Worm (Caenorhabditis elegans) whole organism, mixed stage, embryonic: ENCODE measurements around the gene snpc-1.1.

Experiments used
- bed-3 ChIP-seq: fragments of 200-800 bp; sonication (Bioruptor generic); optimal IDR thresholded peaks from 3 replicates; lab custom pipeline; 2018; ENCODE audit warnings: mild to moderate bottlenecking, missing genetic modification characterization, moderate library complexity, missing compliant biosample characterization
- ces-1 ChIP-seq: fragments of 150-350 bp; optimal IDR thresholded peaks from 2 replicates; lab custom pipeline; 2014; ENCODE audit warnings: missing biosample characterization, missing genetic modification reagents, missing genetic modification characterization
- elt-1 ChIP-seq: sonication (generic microtip); optimal IDR thresholded peaks from 2 replicates; lab custom pipeline; 2017; ENCODE audit warnings: missing genetic modification characterization, mild to moderate bottlenecking, missing compliant biosample characterization, antibody characterized with exemption, moderate library complexity, borderline replicate concordance; ENCODE audit not compliant: insufficient read depth
- elt-3 ChIP-seq: fragments of 150-350 bp; optimal IDR thresholded peaks from 2 replicates; lab custom pipeline; 2014; ENCODE audit warnings: missing biosample characterization, missing genetic modification characterization
- lin-13 ChIP-seq: fragments of 150-350 bp; optimal IDR thresholded peaks from 2 replicates; lab custom pipeline; 2014; ENCODE audit warnings: missing biosample characterization, missing genetic modification characterization
- lin-32 ChIP-seq: fragments of 200-800 bp; sonication (Bioruptor generic); optimal IDR thresholded peaks from 2 replicates; lab custom pipeline; 2018; ENCODE audit warnings: mild to moderate bottlenecking, missing genetic modification characterization, missing compliant biosample characterization
- nhr-2 ChIP-seq: fragments of 150-350 bp; optimal IDR thresholded peaks from 2 replicates; lab custom pipeline; 2014; ENCODE audit warnings: missing biosample characterization, missing genetic modification characterization
- nhr-237 ChIP-seq: fragments of 150-350 bp; optimal IDR thresholded peaks from 2 replicates; lab custom pipeline; 2014; ENCODE audit warnings: missing biosample characterization, missing genetic modification characterization
- nhr-28 ChIP-seq: fragments of 150-350 bp; optimal IDR thresholded peaks from 2 replicates; lab custom pipeline; 2014; ENCODE audit warnings: missing biosample characterization, missing genetic modification characterization
- nhr-76 ChIP-seq: sonication (generic microtip); optimal IDR thresholded peaks from 2 replicates; lab custom pipeline; 2017; ENCODE audit warnings: missing biosample characterization, missing genetic modification characterization
- pha-4 ChIP-seq: fragments of 150-350 bp; optimal IDR thresholded peaks from 2 replicates; lab custom pipeline; 2018; ENCODE audit warnings: missing biosample characterization, missing genetic modification reagents, missing genetic modification characterization
- tbx-8 ChIP-seq: fragments of 200-800 bp; sonication (Bioruptor generic); optimal IDR thresholded peaks from 2 replicates; lab custom pipeline; 2018; ENCODE audit warnings: mild to moderate bottlenecking, missing genetic modification characterization, moderate library complexity, missing compliant biosample characterization
- unc-39 ChIP-seq: fragments of 150-350 bp; optimal IDR thresholded peaks from 2 replicates; lab custom pipeline; 2014; ENCODE audit warnings: missing biosample characterization, missing genetic modification characterization
- zip-8 ChIP-seq: fragments of 150-350 bp; optimal IDR thresholded peaks from 2 replicates; lab custom pipeline; 2014; ENCODE audit warnings: missing biosample characterization, missing genetic modification characterization

DNA sequence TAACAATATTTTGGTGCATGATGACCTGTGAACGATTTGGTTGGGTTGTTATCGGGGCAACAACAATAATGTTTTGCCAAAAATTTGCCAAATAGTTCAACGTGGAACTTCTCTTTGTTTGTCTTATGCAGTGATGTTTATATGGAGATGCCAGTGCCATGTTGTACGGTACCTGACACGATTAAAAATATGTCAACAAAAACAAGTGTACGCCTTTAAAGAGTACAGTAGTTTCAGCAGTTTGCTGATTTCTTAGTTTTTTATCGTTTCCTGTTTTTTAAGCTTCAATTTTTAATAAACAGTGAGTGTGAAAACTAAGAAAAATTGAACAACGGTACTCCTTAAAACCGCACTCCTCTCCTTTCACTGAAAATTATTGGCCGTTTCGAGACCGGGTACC lies 2.8 kb downstream of the snpc-1.1 start:
- TF ChIP-seq tbx-8 (GFP tag; lab: Kevin White, UChicago) (no peak), nhr-76 (tag; lab: Kevin White, UChicago) (no peak), ces-1 (GFP tag; lab: Kevin White, UChicago) (no peak), lin-13 (tag; lab: Kevin White, UChicago) (no peak), zip-8 (tag; lab: Kevin White, UChicago) (no peak), elt-1 (tag; lab: Kevin White, UChicago) (no peak), pha-4 (tag; lab: Kevin White, UChicago) (no peak), lin-32 (no peak), elt-3 (tag; lab: Kevin White, UChicago) (no peak), nhr-28 (tag; lab: Kevin White, UChicago) (no peak), bed-3 (GFP tag; lab: Kevin White, UChicago) (no peak), unc-39 (no peak), nhr-237 (tag; lab: Kevin White, UChicago) (no peak), nhr-2 (tag; lab: Kevin White, UChicago) (no peak)
